Fruit fly (Drosophila melanogaster): ENCODE results near the gene CG17036.

dm6 chr2L:12678286-12678685 lies 22.3 kb downstream of the CG17036 start:
- no peak for TF ChIP-seq CG4496 (GFP tag; IDR thresholded peaks at IDR 0.05)
- TF ChIP-seq Pif1B (GFP tag; optimal IDR thresholded peaks at IDR 0.05) = no peak
- no peak for TF ChIP-seq EcR (GFP tag; optimal IDR thresholded peaks at IDR 0.05)
